Worm (Caenorhabditis elegans) whole organism, L4/young adult: ENCODE data around the gene col-118.

ENCODE experiments used
- W03F9.2 ChIP-seq: fragments of 150-350 bp; optimal IDR thresholded peaks from 2 replicates; lab custom pipeline; 2014; ENCODE audit warnings: missing biosample characterization, missing genetic modification characterization
- dao-5 ChIP-seq: sonication (generic microtip); optimal IDR thresholded peaks from 2 replicates; lab custom pipeline; 2016; ENCODE audit warnings: missing genotype, missing genetic modification characterization, moderate library complexity, missing compliant biosample characterization
- him-1 ChIP-seq: sonication (generic microtip); optimal IDR thresholded peaks from 2 replicates; lab custom pipeline; 2016; ENCODE audit warnings: missing genotype, missing genetic modification reagents, missing genetic modification characterization, missing compliant biosample characterization

Gene col-118

ce11 chrIV:8826606-8827000, 21.4 kb upstream of the col-118 start:
- TF ChIP-seq him-1 (tag; lab: Kevin White, UChicago) (no peak), dao-5 (no peak)

- TF ChIP-seq him-1 (tag; lab: Kevin White, UChicago) = no peak
- TF ChIP-seq W03F9.2 = no peak
- TF ChIP-seq dao-5 = no peak
These were observed 20.5 kb upstream of the col-118 start, which contains the start of gene T28C6.7 for ce11 chrIV:8827500-8827899. TSS of gene T28C6.7 (plus strand) at chrIV:8827800.

- TF ChIP-seq him-1 (tag; lab: Kevin White, UChicago) = no peak
- TF ChIP-seq W03F9.2 = no peak
These were observed 17.4 kb upstream of the col-118 start, which contains the start of gene T28C6.8 for ce11 chrIV:8830591-8830990. TSS of gene T28C6.8 (minus strand) at chrIV:8830727.

ce11 chrIV:8840161-8840765, 7.8 kb upstream of the col-118 start, which contains the start of the genes T28C6.11 and T11B7.1:
TSS of gene T28C6.11 (minus strand) at chrIV:8840261.
TSS of gene T11B7.1 (plus strand) at chrIV:8840715.
- no peak for TF ChIP-seq dao-5

ce11 chrIV:8844457-8844856, 3.6 kb upstream of the col-118 start, which contains the start of gene T11B7.2:
TSS of gene T11B7.2 (minus strand) at chrIV:8844557.
- no peak for TF ChIP-seq him-1 (tag; lab: Kevin White, UChicago)
- no peak for TF ChIP-seq dao-5
- TF ChIP-seq W03F9.2 = no peak

ce11 chrIV:8845922-8846321, 2.1 kb upstream of the col-118 start:
- no peak for TF ChIP-seq him-1 (tag; lab: Kevin White, UChicago)
- no peak for TF ChIP-seq W03F9.2
- no peak for TF ChIP-seq dao-5

ce11 chrIV:8848983-8849382, 965 bp downstream of the col-118 start:
- no peak for TF ChIP-seq him-1 (tag; lab: Kevin White, UChicago)
- no peak for TF ChIP-seq dao-5
- TF ChIP-seq W03F9.2 = no peak

ce11 chrIV:8850807-8851206, 2.8 kb downstream of the col-118 start:
- TF ChIP-seq him-1 (tag; lab: Kevin White, UChicago) (no peak), W03F9.2 (no peak), dao-5 (no peak)

ce11 chrIV:8852194-8852593, 4.2 kb downstream of the col-118 start, which contains the start of gene alp-1:
TSS of gene alp-1 (plus strand) at chrIV:8852494.
- no peak for TF ChIP-seq W03F9.2
- TF ChIP-seq him-1 (tag; lab: Kevin White, UChicago) = no peak
- TF ChIP-seq dao-5 = no peak

ce11 chrIV:8853301-8853700, 5.3 kb downstream of the col-118 start:
- TF ChIP-seq W03F9.2 = no peak
- TF ChIP-seq him-1 (tag; lab: Kevin White, UChicago) = no peak
- no peak for TF ChIP-seq dao-5

- TF ChIP-seq W03F9.2 = no peak
- no peak for TF ChIP-seq dao-5
- TF ChIP-seq him-1 (tag; lab: Kevin White, UChicago) = no peak
These were observed 7.9 kb downstream of the col-118 start, which contains the start of gene T11B7.5 for ce11 chrIV:8855963-8856362. TSS of gene T11B7.5 (minus strand) at chrIV:8856063.

- TF ChIP-seq W03F9.2 (no peak), dao-5 (no peak), him-1 (tag; lab: Kevin White, UChicago) (no peak)
These were observed 16.7 kb downstream of the col-118 start for ce11 chrIV:8864672-8865071.

ce11 chrIV:8865343-8865742, 17.3 kb downstream of the col-118 start, which contains the start of gene C09G9.1:
TSS of gene C09G9.1 (minus strand) at chrIV:8865485.
- TF ChIP-seq W03F9.2 (no peak), him-1 (tag; lab: Kevin White, UChicago) (no peak), dao-5 (no peak)

- TF ChIP-seq W03F9.2 (peak; percentile 74), him-1 (tag; lab: Kevin White, UChicago) (no peak)
These were observed 18.1 kb downstream of the col-118 start for ce11 chrIV:8866092-8866491.

- TF ChIP-seq dao-5 = no peak
- TF ChIP-seq W03F9.2 = no peak
- TF ChIP-seq him-1 (tag; lab: Kevin White, UChicago) = no peak
These were observed 19.5 kb downstream of the col-118 start for ce11 chrIV:8867562-8867961.

ce11 chrIV:8869624-8870023, 21.6 kb downstream of the col-118 start, which contains the start of gene npp-23:
TSS of gene npp-23 (minus strand) at chrIV:8869679.
- no peak for TF ChIP-seq him-1 (tag; lab: Kevin White, UChicago)
- no peak for TF ChIP-seq dao-5
- no peak for TF ChIP-seq W03F9.2
